Fruit fly (Drosophila melanogaster): ENCODE results near the gene Taf4.

Taf4 gene

dm6 chr3L:16160420-16161069, 47.5 kb downstream of the Taf4 start (continued):
- TF ChIP-seq sc (optimal IDR thresholded peaks at IDR 0.05), result no peak
- TF ChIP-seq sc (GFP tag; optimal IDR thresholded peaks at IDR 0.05), result peak; percentile 39
- TF ChIP-seq GATAe (GFP tag; conservative IDR thresholded peaks at IDR 0.05), result no peak; the same call in 1 of the 2 replicates
- peak; percentile 4 for TF ChIP-seq cato (GFP tag; optimal IDR thresholded peaks at IDR 0.05; ENCODE audit: borderline replicate concordance)
- TF ChIP-seq wor (GFP tag; IDR thresholded peaks at IDR 0.05), result no peak
- no peak for TF ChIP-seq pita (GFP tag; optimal IDR thresholded peaks at IDR 0.05)
- peak; percentile 9 for TF ChIP-seq disco-r (GFP tag; optimal IDR thresholded peaks at IDR 0.05)
- TF ChIP-seq pan (optimal IDR thresholded peaks at IDR 0.05), result no peak
- peak in 1 of 2 experiments; percentile 57 for TF ChIP-seq pan (GFP tag; optimal IDR thresholded peaks at IDR 0.05 in 1 of 2, IDR thresholded peaks at IDR 0.05 in 1 of 2)
- TF ChIP-seq caup (GFP tag; optimal IDR thresholded peaks at IDR 0.05; ENCODE audit: severe bottlenecking), result peak; percentile 16
- TF ChIP-seq pfk (GFP tag; optimal IDR thresholded peaks at IDR 0.05), result no peak
- no peak for TF ChIP-seq repo (GFP tag; optimal IDR thresholded peaks at IDR 0.05)
- peak; percentile 41 for TF ChIP-seq CG1792 (GFP tag; optimal IDR thresholded peaks at IDR 0.05)
- peak; percentile 43 for TF ChIP-seq Myb (GFP tag; optimal IDR thresholded peaks at IDR 0.05)
- peak; percentile 81 for TF ChIP-seq Hmr (GFP tag; optimal IDR thresholded peaks at IDR 0.05)
- TF ChIP-seq seq (GFP tag; IDR thresholded peaks at IDR 0.05), result peak; percentile 70
- no peak for TF ChIP-seq gcm (GFP tag; optimal IDR thresholded peaks at IDR 0.05)
- peak; percentile 1 for TF ChIP-seq Lhr (GFP tag; optimal IDR thresholded peaks at IDR 0.05)
- peak; percentile 83 for TF ChIP-seq sens (GFP tag)
- peak; percentile 48 for TF ChIP-seq CG8388 (GFP tag; optimal IDR thresholded peaks at IDR 0.05)
- peak; percentile 52 for TF ChIP-seq B-H2 (GFP tag; optimal IDR thresholded peaks at IDR 0.05)
- TF ChIP-seq knrl (GFP tag; IDR thresholded peaks at IDR 0.05; ENCODE audit: partially characterized antibody), result no peak
- peak; percentile 70 for TF ChIP-seq Ptx1 (GFP tag; IDR thresholded peaks at IDR 0.05)
- TF ChIP-seq MBD-R2 (GFP tag; IDR thresholded peaks at IDR 0.05), result peak; percentile 38; the same call in 1 of the 2 replicates
- peak in 1 of 2 experiments; percentile 52 for TF ChIP-seq Pdp1 (GFP tag; optimal IDR thresholded peaks at IDR 0.05)
- peak; percentile 43 for TF ChIP-seq CG14014 (GFP tag; IDR thresholded peaks at IDR 0.05)
- peak; percentile 82 for TF ChIP-seq CoRest (tag; optimal IDR thresholded peaks at IDR 0.05)
- TF ChIP-seq her (GFP tag; optimal IDR thresholded peaks at IDR 0.05), result peak; percentile 42
- TF ChIP-seq slbo (GFP tag; IDR thresholded peaks at IDR 0.05), result peak; percentile 65
- 0 out of 2 replicates have a peak, but pooled peaks have one; percentile 26 for TF ChIP-seq ap (GFP tag; IDR thresholded peaks at IDR 0.05)
- TF ChIP-seq CG6272 (GFP tag; IDR thresholded peaks at IDR 0.05), result no peak
- TF ChIP-seq gfzf (GFP tag; optimal IDR thresholded peaks at IDR 0.05), result no peak
- TF ChIP-seq Dfd (GFP tag; optimal IDR thresholded peaks at IDR 0.05), result no peak
- peak; percentile 33; the same call in 1 of the 2 replicates for TF ChIP-seq CG31441 (GFP tag; IDR thresholded peaks at IDR 0.05)
- TF ChIP-seq CG16815 (GFP tag; optimal IDR thresholded peaks at IDR 0.05), result peak; percentile 39
- TF ChIP-seq ssp (GFP tag; IDR thresholded peaks at IDR 0.05), result peak; percentile 39; the same call in 1 of the 2 replicates
- TF ChIP-seq nerfin-2 (GFP tag; IDR thresholded peaks at IDR 0.05; ENCODE audit: partially characterized antibody), result no peak; the same call in 1 of the 2 replicates
- TF ChIP-seq Bdp1 (GFP tag; optimal IDR thresholded peaks at IDR 0.05), result peak; percentile 65
- no peak for TF ChIP-seq CG31388 (GFP tag; optimal IDR thresholded peaks at IDR 0.05)
- TF ChIP-seq CG18599 (GFP tag; optimal IDR thresholded peaks at IDR 0.05), result peak; percentile 86
- TF ChIP-seq CG1233 (GFP tag; optimal IDR thresholded peaks at IDR 0.05), result peak; percentile 20
- no peak for TF ChIP-seq CG2875 (GFP tag; optimal IDR thresholded peaks at IDR 0.05)
- TF ChIP-seq p53 (GFP tag; optimal IDR thresholded peaks at IDR 0.05), result no peak
- TF ChIP-seq bbx (GFP tag; IDR thresholded peaks at IDR 0.05; ENCODE audit: partially characterized antibody), result no peak
- no peak for TF ChIP-seq Sry-β (GFP tag; optimal IDR thresholded peaks at IDR 0.05)
- peak; percentile 41 for TF ChIP-seq CG3995 (GFP tag; optimal IDR thresholded peaks at IDR 0.05)
- TF ChIP-seq CG15479 (GFP tag; optimal IDR thresholded peaks at IDR 0.05), result no peak
- peak; percentile 44 for TF ChIP-seq Camta (GFP tag; optimal IDR thresholded peaks at IDR 0.05)
- no peak for TF ChIP-seq Ets97D (GFP tag; optimal IDR thresholded peaks at IDR 0.05)
- peak; percentile 45; the same call in 1 of the 2 replicates for TF ChIP-seq Xrp1 (GFP tag; IDR thresholded peaks at IDR 0.05)

Data from whole organism, embryonic.